Fruit fly (Drosophila melanogaster): ENCODE measurements around the gene Pisd.

Pisd gene

dm6 chr3R:24038736-24039556 is 11.6 kb upstream of the Pisd start, which contains the start of gene Miro:
Gene Miro, minus strand, starts transcription at chr3R:24038847.
- TF ChIP-seq Sin3A (optimal IDR thresholded peaks at IDR 0.05) (no peak), insv (optimal IDR thresholded peaks at IDR 0.05) (no peak), ttk (optimal IDR thresholded peaks at IDR 0.05) (no peak), psq (optimal IDR thresholded peaks at IDR 0.05) (no peak), h (optimal IDR thresholded peaks at IDR 0.05) (no peak), Myc (optimal IDR thresholded peaks at IDR 0.05) (no peak)

dm6 chr3R:24046580-24047225 is 3.9 kb upstream of the Pisd start:
- TF ChIP-seq psq (optimal IDR thresholded peaks at IDR 0.05) (no peak), h (optimal IDR thresholded peaks at IDR 0.05) (no peak), insv (optimal IDR thresholded peaks at IDR 0.05) (no peak)

dm6 chr3R:24047226-24047976 is 3.2 kb upstream of the Pisd start, which contains the start of gene CG5986:
Gene CG5986, plus strand, starts transcription at chr3R:24047790.
- TF ChIP-seq Myc (optimal IDR thresholded peaks at IDR 0.05) (no peak), ttk (optimal IDR thresholded peaks at IDR 0.05) (no peak), Sin3A (optimal IDR thresholded peaks at IDR 0.05) (no peak), insv (optimal IDR thresholded peaks at IDR 0.05) (no peak), h (optimal IDR thresholded peaks at IDR 0.05) (no peak), psq (optimal IDR thresholded peaks at IDR 0.05) (peak; percentile 93)

dm6 chr3R:24047998-24048511 is 2.5 kb upstream of the Pisd start, which contains the start of gene Rox8:
Gene Rox8, minus strand, starts transcription at chr3R:24048265.
- TF ChIP-seq h (optimal IDR thresholded peaks at IDR 0.05), result no peak
- no peak for TF ChIP-seq insv (optimal IDR thresholded peaks at IDR 0.05)
- TF ChIP-seq psq (optimal IDR thresholded peaks at IDR 0.05), result peak; percentile 6
- no peak for TF ChIP-seq ttk (optimal IDR thresholded peaks at IDR 0.05)
- no peak for TF ChIP-seq Sin3A (optimal IDR thresholded peaks at IDR 0.05)

- TF ChIP-seq h (optimal IDR thresholded peaks at IDR 0.05), result no peak
- TF ChIP-seq Sin3A (optimal IDR thresholded peaks at IDR 0.05), result no peak
- TF ChIP-seq psq (optimal IDR thresholded peaks at IDR 0.05), result no peak
- TF ChIP-seq insv (optimal IDR thresholded peaks at IDR 0.05), result no peak
- no peak for TF ChIP-seq ttk (optimal IDR thresholded peaks at IDR 0.05)
- no peak for TF ChIP-seq Myc (optimal IDR thresholded peaks at IDR 0.05)
Measured at dm6 chr3R:24051459-24052165, 1.0 kb downstream of the Pisd start.

dm6 chr3R:24053506-24054102 is 3.0 kb downstream of the Pisd start:
- no peak for TF ChIP-seq h (optimal IDR thresholded peaks at IDR 0.05)
- TF ChIP-seq Myc (optimal IDR thresholded peaks at IDR 0.05), result no peak
- TF ChIP-seq psq (optimal IDR thresholded peaks at IDR 0.05), result no peak
- TF ChIP-seq Sin3A (optimal IDR thresholded peaks at IDR 0.05), result no peak

- no peak for TF ChIP-seq ttk (optimal IDR thresholded peaks at IDR 0.05)
- no peak for TF ChIP-seq insv (optimal IDR thresholded peaks at IDR 0.05)
- no peak for TF ChIP-seq Sin3A (optimal IDR thresholded peaks at IDR 0.05)
- no peak for TF ChIP-seq psq (optimal IDR thresholded peaks at IDR 0.05)
Measured at dm6 chr3R:24054227-24054626, 3.6 kb downstream of the Pisd start, which contains the start of gene CG6000. Gene CG6000, plus strand, starts transcription at chr3R:24054391.

- TF ChIP-seq Sin3A (optimal IDR thresholded peaks at IDR 0.05) (no peak), insv (optimal IDR thresholded peaks at IDR 0.05) (no peak), ttk (optimal IDR thresholded peaks at IDR 0.05) (no peak), psq (optimal IDR thresholded peaks at IDR 0.05) (no peak), h (optimal IDR thresholded peaks at IDR 0.05) (no peak), Myc (optimal IDR thresholded peaks at IDR 0.05) (no peak)
Measured at dm6 chr3R:24057188-24057587, 6.6 kb downstream of the Pisd start, which contains the start of gene Hsp68. Gene Hsp68, minus strand, starts transcription at chr3R:24057310.

- TF ChIP-seq Sin3A (optimal IDR thresholded peaks at IDR 0.05) (no peak), insv (optimal IDR thresholded peaks at IDR 0.05) (no peak), h (optimal IDR thresholded peaks at IDR 0.05) (no peak), Myc (optimal IDR thresholded peaks at IDR 0.05) (no peak), ttk (optimal IDR thresholded peaks at IDR 0.05) (no peak), psq (optimal IDR thresholded peaks at IDR 0.05) (no peak)
Measured at dm6 chr3R:24058041-24058440, 7.5 kb downstream of the Pisd start, which contains the start of gene SMC1. Gene SMC1, plus strand, starts transcription at chr3R:24058287.

dm6 chr3R:24065718-24066117 is 15.1 kb downstream of the Pisd start:
- TF ChIP-seq Sin3A (optimal IDR thresholded peaks at IDR 0.05) (no peak), psq (optimal IDR thresholded peaks at IDR 0.05) (no peak), Myc (optimal IDR thresholded peaks at IDR 0.05) (no peak), h (optimal IDR thresholded peaks at IDR 0.05) (no peak), ttk (optimal IDR thresholded peaks at IDR 0.05) (no peak), insv (optimal IDR thresholded peaks at IDR 0.05) (no peak)

dm6 chr3R:24068830-24069229 is 18.2 kb downstream of the Pisd start:
- TF ChIP-seq Sin3A (optimal IDR thresholded peaks at IDR 0.05) (no peak), h (optimal IDR thresholded peaks at IDR 0.05) (no peak), insv (optimal IDR thresholded peaks at IDR 0.05) (no peak), Myc (optimal IDR thresholded peaks at IDR 0.05) (no peak), ttk (optimal IDR thresholded peaks at IDR 0.05) (no peak), psq (optimal IDR thresholded peaks at IDR 0.05) (no peak)
